Worm (Caenorhabditis elegans): Measurements from ENCODE around the gene F53B2.8.

- TF ChIP-seq nhr-12 (tag; optimal IDR thresholded peaks at IDR 0.05) (no peak), sem-2 (GFP tag; optimal IDR thresholded peaks at IDR 0.05) (no peak), unc-39 (tag; optimal IDR thresholded peaks at IDR 0.05) (no peak), elt-3 (tag; optimal IDR thresholded peaks at IDR 0.05) (no peak), ces-1 (GFP tag; optimal IDR thresholded peaks at IDR 0.05) (no peak), ceh-43 (GFP tag; optimal IDR thresholded peaks at IDR 0.05) (no peak), mab-5 (tag; optimal IDR thresholded peaks at IDR 0.05) (no peak), nhr-28 (tag; optimal IDR thresholded peaks at IDR 0.05) (no peak), mep-1 (tag; optimal IDR thresholded peaks at IDR 0.05) (no peak), ceh-39 (tag; optimal IDR thresholded peaks at IDR 0.05) (no peak)
These were observed 25.2 kb downstream of the F53B2.8 start, which contains the start of gene sru-18 for ce11 chrIV:12501956-12502355.

Data from whole organism, mixed stage, embryonic.